Worm (Caenorhabditis elegans): ENCODE results near the gene lsm-7.
A peak's percentile ranks its signal among the peaks of the same experiment; 100 is the strongest.

DNA sequence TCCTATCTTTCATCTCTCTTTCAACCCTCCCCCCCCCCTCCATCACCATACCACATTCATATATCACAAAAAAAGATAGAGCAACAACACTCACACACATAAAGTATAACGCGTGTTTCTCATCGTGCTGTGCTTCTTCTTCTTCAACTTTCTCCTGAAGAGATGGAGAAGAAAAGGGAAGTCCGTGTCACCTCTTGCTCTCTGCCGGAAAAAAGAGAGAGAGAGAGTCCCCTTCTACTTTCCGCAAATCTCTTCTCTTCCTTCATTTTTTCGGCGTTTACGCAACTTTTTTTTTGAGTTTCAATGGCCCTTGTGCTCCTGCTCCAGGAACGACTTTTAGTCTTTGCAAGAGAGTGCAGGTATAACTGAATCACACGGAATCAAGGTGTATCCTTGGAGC is 46.4 kb downstream of the lsm-7 start:
- TF ChIP-seq ceh-28 (tag; optimal IDR thresholded peaks at IDR 0.05) (no peak), unc-39 (tag; optimal IDR thresholded peaks at IDR 0.05) (no peak), zfp-3 (GFP tag; conservative IDR thresholded peaks at IDR 0.05) (no peak), fos-1 (tag; optimal IDR thresholded peaks at IDR 0.05) (no peak), unc-62 (GFP tag; optimal IDR thresholded peaks at IDR 0.05 in 1 of 2) (peak in 1 of 2 experiments; percentile 94), unc-62 (tag; optimal IDR thresholded peaks at IDR 0.05) (no peak), lin-39 (tag; optimal IDR thresholded peaks at IDR 0.05) (no peak), dpl-1 (GFP tag; optimal IDR thresholded peaks at IDR 0.05) (no peak), duxl-1 (tag; optimal IDR thresholded peaks at IDR 0.05; ENCODE audit: poor library complexity) (no peak), jun-1 (tag; optimal IDR thresholded peaks at IDR 0.05) (no peak), nhr-77 (tag; optimal IDR thresholded peaks at IDR 0.05) (no peak)

Measured in whole organism, L4 larva.